Fruit fly (Drosophila melanogaster) whole organism, pupa: ENCODE data around the gene Tnpo-SR.

Experiments
- CG13204 ChIP-seq: fragments of 200-800 bp; sonication (Bioruptor generic); optimal IDR thresholded peaks from 2 replicates; lab custom pipeline; 2018; ENCODE audit warnings: missing biosample characterization, mild to moderate bottlenecking, missing genetic modification characterization, moderate library complexity
- CG14655 ChIP-seq: fragments of 200-800 bp; sonication (Bioruptor generic); optimal IDR thresholded peaks from 3 replicates; lab custom pipeline; 2017; ENCODE audit warnings: mild to moderate bottlenecking, missing biosample characterization, missing genetic modification reagents, missing genetic modification characterization
- CG8301 ChIP-seq: fragments of 200-800 bp; sonication (Bioruptor generic); optimal IDR thresholded peaks from 2 replicates; lab custom pipeline; 2018; ENCODE audit warnings: missing biosample characterization, mild to moderate bottlenecking, missing genetic modification characterization
- D1 ChIP-seq: fragments of 200-800 bp; sonication (Bioruptor generic); optimal IDR thresholded peaks from 2 replicates; lab custom pipeline; 2018; ENCODE audit warnings: missing biosample characterization, mild to moderate bottlenecking, missing genetic modification characterization, moderate library complexity
- Ets98B ChIP-seq: fragments of 200-800 bp; sonication (Bioruptor generic); IDR thresholded peaks from 2 replicates; pipeline ENCODE4 v1.3.6; 2022; ENCODE audit warnings: missing biosample characterization, missing genetic modification characterization
- Pif1A ChIP-seq: fragments of 200-800 bp; sonication (Bioruptor generic); optimal IDR thresholded peaks from 3 replicates; lab custom pipeline; 2016; ENCODE audit warnings: missing biosample characterization, missing genetic modification characterization
- fd96Ca ChIP-seq: fragments of 200-800 bp; sonication (Bioruptor generic); IDR thresholded peaks from 3 replicates; pipeline ENCODE4 v1.3.6; 2022; ENCODE audit warnings: missing biosample characterization, missing genetic modification characterization
- rn ChIP-seq: fragments of 200-800 bp; sonication (Bioruptor generic); IDR thresholded peaks from 2 replicates; pipeline ENCODE4 v1.3.6; 2022; ENCODE audit warnings: missing biosample characterization, missing genetic modification characterization

DNA sequence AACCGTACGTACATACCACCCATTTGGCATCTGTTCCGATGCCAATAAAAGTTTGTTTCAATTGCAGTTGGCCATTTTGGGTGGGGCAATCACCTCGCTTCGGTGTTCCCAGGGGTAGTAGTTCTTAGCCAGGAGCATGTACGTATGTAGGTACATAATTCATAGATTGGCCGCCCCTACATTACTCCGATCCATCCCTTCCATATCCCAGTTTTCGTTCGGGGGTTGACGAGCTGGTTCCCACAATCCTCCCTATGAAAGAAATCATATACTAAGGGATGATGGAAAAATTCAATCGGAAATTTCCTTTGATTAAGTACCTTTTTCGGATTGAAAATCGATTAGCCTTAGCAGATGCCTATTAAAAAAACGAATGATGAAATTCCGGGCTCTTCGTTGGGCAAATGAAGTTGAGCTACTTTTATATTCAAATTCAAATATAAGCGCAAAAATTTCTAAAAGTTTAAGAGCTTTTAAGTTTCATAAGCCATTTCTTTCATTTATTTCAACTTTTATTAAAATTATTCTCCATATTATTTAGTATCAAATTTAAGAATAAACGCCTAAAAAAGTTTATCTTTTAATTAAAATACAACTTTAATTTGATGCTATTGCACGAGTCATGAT, 1.7 kb upstream of the Tnpo-SR start:
- TF ChIP-seq CG13204 = no peak
- no peak for TF ChIP-seq D1 (tag; lab: Kevin White, UChicago)
- no peak for TF ChIP-seq rn (GFP tag; lab: Robert Waterston, UW)
- no peak for TF ChIP-seq fd96Ca
- no peak for TF ChIP-seq Ets98B (GFP tag; lab: Robert Waterston, UW)
- no peak for TF ChIP-seq CG8301 (tag; lab: Kevin White, UChicago)
- TF ChIP-seq Pif1A = no peak
- TF ChIP-seq CG14655 (GFP tag; lab: Kevin White, UChicago) = no peak
